Worm (Caenorhabditis elegans) whole organism, early embryonic: ENCODE measurements around the gene ubh-1.

ENCODE experiments used
- F13C5.2 ChIP-seq: sonication (generic microtip); optimal IDR thresholded peaks from 2 replicates; lab custom pipeline; 2017; ENCODE audit warnings: mild to moderate bottlenecking, missing genetic modification characterization, inconsistent platforms, missing compliant biosample characterization
- ama-1 ChIP-seq: fragments of 150-350 bp; optimal IDR thresholded peaks from 2 replicates; lab custom pipeline; 2014
- ceh-13 ChIP-seq: fragments of 200-800 bp; sonication (Bioruptor generic); optimal IDR thresholded peaks from 2 replicates; lab custom pipeline; 2018; ENCODE audit warnings: mild to moderate bottlenecking, missing genetic modification characterization, missing compliant biosample characterization
- hmbx-1 ChIP-seq: sonication (generic microtip); optimal IDR thresholded peaks from 2 replicates; lab custom pipeline; 2016; ENCODE audit warnings: mild to moderate bottlenecking, missing genetic modification characterization, missing compliant biosample characterization
- scrt-1 ChIP-seq: fragments of 200-800 bp; sonication (Bioruptor generic); IDR thresholded peaks from 2 replicates; pipeline ENCODE4 v1.3.6; 2022; ENCODE audit warnings: missing genetic modification characterization, missing compliant biosample characterization

DNA sequence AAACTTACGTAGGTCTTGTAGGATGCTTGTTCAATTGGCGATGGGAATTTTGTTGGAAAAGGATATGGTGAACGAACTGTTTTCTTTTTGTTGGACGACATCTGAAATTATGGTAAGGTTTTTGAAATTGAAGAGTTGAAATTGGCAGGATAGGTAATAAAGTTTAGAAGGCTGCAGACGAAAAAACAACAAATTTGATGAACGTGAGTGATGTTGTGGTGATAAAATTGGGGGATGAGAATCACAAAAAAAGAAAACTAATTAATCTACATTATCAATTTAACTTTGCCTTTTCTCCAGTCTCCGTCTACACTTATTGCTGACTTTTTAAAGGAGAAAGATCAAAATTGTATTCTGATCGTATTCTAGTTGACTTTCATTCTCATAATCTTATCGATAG lies 17.4 kb downstream of the ubh-1 start, which contains the start of gene cpt-6:
- TF ChIP-seq ama-1 (lab: Kevin White, UChicago) (no peak), scrt-1 (GFP tag; lab: Robert Waterston, UW) (no peak), ceh-13 (GFP tag; lab: Kevin White, UChicago) (no peak), hmbx-1 (tag; lab: Kevin White, UChicago) (no peak), F13C5.2 (no peak)
